Worm (Caenorhabditis elegans) whole organism, late embryonic: ENCODE data around the gene suex-1.

Experiments used
- C38D4.7 ChIP-seq: fragments of 200-800 bp; sonication (Bioruptor generic); optimal IDR thresholded peaks from 2 replicates; lab custom pipeline; 2018; ENCODE audit warnings: mild to moderate bottlenecking, missing genetic modification characterization, moderate library complexity, missing compliant biosample characterization
- K09A11.1 ChIP-seq: sonication (generic microtip); optimal IDR thresholded peaks from 2 replicates; lab custom pipeline; 2017; ENCODE audit warnings: antibody characterized with exemption, mild to moderate bottlenecking, missing genetic modification characterization, missing compliant biosample characterization; ENCODE audit not compliant: insufficient read depth
- ahr-1 ChIP-seq: sonication (generic microtip); optimal IDR thresholded peaks from 2 replicates; lab custom pipeline; 2016; ENCODE audit warnings: missing genetic modification characterization, missing compliant biosample characterization
- ama-1 ChIP-seq: fragments of 150-350 bp; optimal IDR thresholded peaks from 2 replicates; lab custom pipeline; 2014
- ceh-14 ChIP-seq: sonication (generic microtip); optimal IDR thresholded peaks from 2 replicates; lab custom pipeline; 2016; ENCODE audit warnings: missing genotype, missing genetic modification characterization, missing compliant biosample characterization
- ceh-22 ChIP-seq: sonication (generic microtip); optimal IDR thresholded peaks from 2 replicates; lab custom pipeline; 2017; ENCODE audit warnings: missing biosample characterization, missing genetic modification characterization
- ceh-30 ChIP-seq: fragments of 150-350 bp; optimal IDR thresholded peaks from 2 replicates; lab custom pipeline; 2014; ENCODE audit warnings: missing biosample characterization, missing genetic modification characterization
- ceh-31 ChIP-seq: sonication (generic microtip); optimal IDR thresholded peaks from 2 replicates; lab custom pipeline; 2016; ENCODE audit warnings: missing genetic modification characterization, missing compliant biosample characterization
- ceh-48 ChIP-seq: sonication (generic microtip); optimal IDR thresholded peaks from 2 replicates; lab custom pipeline; 2016; ENCODE audit warnings: missing genetic modification characterization, inconsistent platforms, missing compliant biosample characterization
- ceh-9 ChIP-seq: sonication (generic microtip); optimal IDR thresholded peaks from 2 replicates; lab custom pipeline; 2016; ENCODE audit warnings: mild to moderate bottlenecking, missing genetic modification characterization, inconsistent platforms, missing compliant biosample characterization
- che-1 ChIP-seq: sonication (generic microtip); optimal IDR thresholded peaks from 2 replicates; lab custom pipeline; 2016; ENCODE audit warnings: mild to moderate bottlenecking, missing genetic modification characterization, missing compliant biosample characterization
- elt-4 ChIP-seq: sonication (generic microtip); optimal IDR thresholded peaks from 2 replicates; lab custom pipeline; 2016; ENCODE audit warnings: missing genetic modification characterization, missing compliant biosample characterization
- fkh-6 ChIP-seq: sonication (generic microtip); optimal IDR thresholded peaks from 2 replicates; lab custom pipeline; 2016; ENCODE audit warnings: missing genetic modification characterization, missing compliant biosample characterization
- gmeb-2 ChIP-seq: sonication (generic microtip); optimal IDR thresholded peaks from 2 replicates; lab custom pipeline; 2016; ENCODE audit warnings: missing genetic modification characterization, inconsistent platforms, missing compliant biosample characterization
- hlh-13 ChIP-seq: fragments of 200-800 bp; sonication (Bioruptor generic); optimal IDR thresholded peaks from 2 replicates; lab custom pipeline; 2018; ENCODE audit warnings: mild to moderate bottlenecking, missing genetic modification characterization, missing compliant biosample characterization
- hlh-15 ChIP-seq: sonication (generic microtip); optimal IDR thresholded peaks from 2 replicates; lab custom pipeline; 2016; ENCODE audit warnings: missing genetic modification characterization, missing compliant biosample characterization
- hlh-30 ChIP-seq: sonication (generic microtip); optimal IDR thresholded peaks from 2 replicates; lab custom pipeline; 2017; ENCODE audit warnings: antibody characterized with exemption, missing genetic modification characterization, missing compliant biosample characterization; ENCODE audit not compliant: insufficient read depth
- hlh-6 ChIP-seq: sonication (generic microtip); optimal IDR thresholded peaks from 2 replicates; lab custom pipeline; 2016; ENCODE audit warnings: missing genotype, missing genetic modification characterization, missing compliant biosample characterization
- hlh-8 ChIP-seq: sonication (generic microtip); optimal IDR thresholded peaks from 2 replicates; lab custom pipeline; 2016; ENCODE audit warnings: missing genotype, missing genetic modification characterization, missing compliant biosample characterization
- madf-2 ChIP-seq: sonication (generic microtip); optimal IDR thresholded peaks from 2 replicates; lab custom pipeline; 2017; ENCODE audit warnings: missing genetic modification characterization, missing compliant biosample characterization
- nfya-1 ChIP-seq: sonication (generic microtip); optimal IDR thresholded peaks from 2 replicates; lab custom pipeline; 2017; ENCODE audit warnings: missing genetic modification characterization, mild to moderate bottlenecking, missing compliant biosample characterization, antibody characterized with exemption, moderate library complexity
- nhr-11 ChIP-seq: fragments of 150-350 bp; optimal IDR thresholded peaks from 2 replicates; lab custom pipeline; 2014; ENCODE audit warnings: missing biosample characterization, missing genetic modification characterization
- odd-2 ChIP-seq: sonication (generic microtip); optimal IDR thresholded peaks from 2 replicates; lab custom pipeline; 2017; ENCODE audit warnings: antibody characterized with exemption, mild to moderate bottlenecking, missing genetic modification characterization, missing compliant biosample characterization
- pag-3 ChIP-seq: sonication (generic microtip); optimal IDR thresholded peaks from 2 replicates; lab custom pipeline; 2016; ENCODE audit warnings: missing compliant biosample characterization, missing genetic modification characterization, borderline replicate concordance
- pat-9 ChIP-seq: fragments of 200-800 bp; sonication (Bioruptor generic); optimal IDR thresholded peaks from 2 replicates; lab custom pipeline; 2018; ENCODE audit warnings: mild to moderate bottlenecking, missing genetic modification characterization, moderate library complexity, missing compliant biosample characterization
- pax-1 ChIP-seq: fragments of 150-350 bp; optimal IDR thresholded peaks from 2 replicates; lab custom pipeline; 2014; ENCODE audit warnings: missing biosample characterization, missing genetic modification characterization
- pros-1 ChIP-seq: fragments of 150-350 bp; optimal IDR thresholded peaks from 2 replicates; lab custom pipeline; 2014; ENCODE audit warnings: missing biosample characterization, missing genetic modification reagents, missing genetic modification characterization
- ref-2 ChIP-seq: sonication (generic microtip); optimal IDR thresholded peaks from 2 replicates; lab custom pipeline; 2016; ENCODE audit warnings: missing genetic modification characterization, missing compliant biosample characterization
- rnt-1 ChIP-seq: sonication (generic microtip); optimal IDR thresholded peaks from 2 replicates; lab custom pipeline; 2016; ENCODE audit warnings: missing genetic modification characterization, missing compliant biosample characterization
- sdc-2 ChIP-seq: sonication (generic microtip); optimal IDR thresholded peaks from 2 replicates; lab custom pipeline; 2016; ENCODE audit warnings: missing genotype, missing genetic modification characterization, missing compliant biosample characterization
- syd-9 ChIP-seq: sonication (generic microtip); optimal IDR thresholded peaks from 2 replicates; lab custom pipeline; 2016; ENCODE audit warnings: mild to moderate bottlenecking, missing genetic modification characterization, moderate library complexity, missing compliant biosample characterization
- unc-55 ChIP-seq: sonication (generic microtip); optimal IDR thresholded peaks from 2 replicates; lab custom pipeline; 2017; ENCODE audit warnings: missing biosample characterization, missing genetic modification reagents, missing genetic modification characterization

The suex-1 gene

DNA sequence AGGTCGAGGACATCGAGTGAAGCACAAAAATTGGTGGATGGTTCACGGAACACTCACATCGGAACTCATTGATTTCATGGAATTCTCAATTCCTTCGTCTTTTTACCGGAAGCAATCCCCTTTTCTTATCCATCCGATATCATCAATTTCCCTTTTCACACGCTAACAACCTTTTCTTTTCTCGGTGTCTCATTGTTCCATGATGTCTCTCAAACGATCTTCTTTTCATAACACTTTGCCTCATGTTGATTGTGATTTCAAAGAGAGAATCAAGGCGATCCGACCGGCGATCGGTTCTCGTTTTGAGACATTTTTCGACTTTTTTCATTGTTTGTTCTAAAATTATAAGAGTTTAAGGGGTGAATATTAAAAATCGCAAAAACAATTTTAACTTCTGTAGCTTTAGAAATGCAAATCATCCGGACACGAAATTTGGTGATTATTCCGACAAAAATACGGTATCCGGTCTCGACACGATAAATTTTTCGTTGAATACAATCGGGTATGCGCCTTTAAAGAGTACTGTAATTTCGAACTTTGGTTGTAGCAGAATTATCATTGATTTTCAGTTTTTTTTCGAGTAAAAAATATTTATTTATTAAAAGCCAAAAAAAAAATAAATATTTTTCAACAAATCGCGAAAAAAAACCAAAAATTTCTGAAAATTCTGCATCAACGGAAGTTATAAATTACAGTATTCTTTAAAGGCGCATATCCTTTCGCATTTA, 39.2 kb downstream of the suex-1 start:
- TF ChIP-seq hlh-8 (tag; lab: Kevin White, UChicago) (no peak), pat-9 (no peak), gmeb-2 (tag; lab: Kevin White, UChicago) (no peak), C38D4.7 (GFP tag; lab: Kevin White, UChicago) (no peak), sdc-2 (tag; lab: Kevin White, UChicago) (no peak), pax-1 (tag; lab: Kevin White, UChicago) (no peak)

DNA sequence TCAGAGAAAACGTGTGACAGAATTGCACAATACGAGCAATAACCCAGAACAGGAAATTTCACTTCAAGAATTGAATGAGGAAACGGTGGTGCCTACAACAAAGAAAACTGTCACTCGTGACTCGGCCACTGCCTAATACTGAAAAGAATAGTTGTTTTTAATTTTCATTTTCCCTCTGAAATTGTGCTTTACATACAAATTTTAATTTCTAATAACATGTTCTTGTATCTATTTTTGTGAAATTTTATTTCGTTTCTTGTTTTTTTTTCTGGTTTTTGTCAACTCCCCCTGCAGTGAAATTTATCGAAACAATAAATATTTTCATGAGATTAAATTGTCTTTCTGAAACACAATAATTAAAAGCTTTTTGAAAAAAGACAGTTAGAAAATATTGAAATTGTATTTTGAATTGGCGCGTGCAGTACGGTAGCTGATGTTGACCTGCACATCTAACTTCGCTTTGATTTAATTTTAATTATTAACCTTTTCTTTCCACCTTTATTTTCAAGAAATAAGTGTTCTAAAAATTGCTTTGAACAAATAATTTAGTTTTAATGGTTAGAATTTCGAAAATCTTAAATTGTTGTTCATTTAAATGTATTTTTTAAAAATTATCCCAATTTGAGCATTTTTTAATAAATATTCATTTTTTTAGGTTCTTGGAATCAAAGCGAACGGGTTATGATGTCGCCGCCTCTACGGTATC, 42.3 kb downstream of the suex-1 start, which contains the start of gene daz-1:
Gene daz-1, plus strand, starts transcription at position 656 of the 706 bp plus-strand sequence.
- TF ChIP-seq syd-9 (tag; lab: Kevin White, UChicago): no peak
- no peak for TF ChIP-seq ahr-1 (tag; lab: Kevin White, UChicago)
- no peak for TF ChIP-seq rnt-1

ce11 chrII:5453547-5453946, 44.5 kb downstream of the suex-1 start, which contains the start of gene dhs-5:
dhs-5 (plus strand) TSS chrII:5453847.
- TF ChIP-seq ceh-14 (tag; lab: Kevin White, UChicago) (no peak), unc-55 (GFP tag; lab: Kevin White, UChicago) (no peak), ceh-30 (tag; lab: Kevin White, UChicago) (no peak), C38D4.7 (GFP tag; lab: Kevin White, UChicago) (no peak), madf-2 (tag; lab: Kevin White, UChicago) (no peak), ceh-9 (tag; lab: Kevin White, UChicago) (no peak), ama-1 (lab: Kevin White, UChicago) (no peak), ceh-22 (no peak), K09A11.1 (tag; lab: Kevin White, UChicago) (no peak), pros-1 (tag; lab: Kevin White, UChicago) (no peak), nfya-1 (no peak), syd-9 (tag; lab: Kevin White, UChicago) (no peak), nhr-11 (no peak), ceh-31 (tag; lab: Kevin White, UChicago) (no peak), hlh-6 (no peak)

DNA sequence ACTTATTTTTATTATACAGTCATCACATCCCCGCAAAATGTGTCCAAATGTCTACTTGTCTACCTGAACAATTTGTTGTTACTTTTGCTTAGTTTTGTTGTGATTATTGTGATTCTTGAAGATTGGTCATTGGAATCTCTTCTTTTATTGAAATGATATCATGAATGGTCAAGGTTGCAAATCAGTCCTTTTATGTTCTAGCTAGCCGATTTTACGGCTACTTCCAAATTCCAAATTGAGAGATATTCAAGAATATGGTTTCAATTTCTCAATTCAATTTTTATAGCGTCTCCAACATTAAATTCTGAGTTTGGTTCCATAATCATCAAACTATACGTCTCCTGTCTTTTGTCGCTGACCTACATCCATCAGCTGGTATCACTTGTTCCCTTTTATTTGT, 46.8 kb downstream of the suex-1 start:
- TF ChIP-seq ama-1 (lab: Kevin White, UChicago): no peak
- TF ChIP-seq ceh-48 (tag; lab: Kevin White, UChicago): no peak
- no peak for TF ChIP-seq che-1 (tag; lab: Kevin White, UChicago)
- no peak for TF ChIP-seq K09A11.1 (tag; lab: Kevin White, UChicago)
- TF ChIP-seq pros-1 (tag; lab: Kevin White, UChicago): no peak
- TF ChIP-seq hlh-6: no peak
- no peak for TF ChIP-seq fkh-6 (tag; lab: Kevin White, UChicago)
- no peak for TF ChIP-seq ref-2
- TF ChIP-seq, all 69 proteins: peak for 0

ce11 chrII:5449620-5450019, 48.4 kb downstream of the suex-1 start:
- TF ChIP-seq pag-3 (no peak), elt-4 (tag; lab: Kevin White, UChicago) (no peak), ceh-48 (tag; lab: Kevin White, UChicago) (no peak), hlh-30 (tag; lab: Kevin White, UChicago) (no peak), odd-2 (tag; lab: Kevin White, UChicago) (no peak), hlh-6 (no peak), ahr-1 (tag; lab: Kevin White, UChicago) (no peak), hlh-13 (no peak), ceh-31 (tag; lab: Kevin White, UChicago) (no peak), hlh-15 (tag; lab: Kevin White, UChicago) (no peak), ama-1 (lab: Kevin White, UChicago) (no peak), ceh-14 (tag; lab: Kevin White, UChicago) (no peak), nfya-1 (no peak), pax-1 (tag; lab: Kevin White, UChicago) (no peak)
